Worm (Caenorhabditis elegans): ENCODE results near the gene Y39G8B.9.

Y39G8B.9 gene

DNA sequence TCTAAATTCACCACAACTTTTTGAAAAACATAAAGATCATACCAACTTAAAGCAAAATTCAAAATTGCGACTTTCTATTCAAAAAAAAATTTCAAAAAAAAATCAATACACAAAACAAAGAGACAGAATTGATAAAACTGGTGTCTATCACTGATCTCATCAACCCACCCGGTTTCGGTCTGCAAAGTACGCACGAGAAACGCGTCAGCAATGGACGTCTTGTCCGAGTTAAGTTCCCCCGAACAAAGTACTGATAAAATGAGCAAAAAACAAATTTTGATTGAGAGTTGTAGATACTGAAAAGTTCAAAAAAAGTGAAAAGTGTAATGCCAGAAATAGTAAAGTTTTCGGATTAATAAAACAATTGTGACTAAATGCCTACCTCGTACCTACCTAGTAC is 22.8 kb upstream of the Y39G8B.9 start (continued):
- TF ChIP-seq mdl-1 (tag; optimal IDR thresholded peaks at IDR 0.05) (no peak), nhr-77 (tag; optimal IDR thresholded peaks at IDR 0.05) (no peak), hif-1 (tag; optimal IDR thresholded peaks at IDR 0.05) (no peak), vab-7 (GFP tag; IDR thresholded peaks at IDR 0.05) (no peak), daf-16 (GFP tag; optimal IDR thresholded peaks at IDR 0.05) (no peak), daf-16 (tag; optimal IDR thresholded peaks at IDR 0.05) (peak; percentile 18), Y105C5A.15 (GFP tag; IDR thresholded peaks at IDR 0.05) (no peak), lin-38 (GFP tag; IDR thresholded peaks at IDR 0.05) (0 out of 2 replicates have a peak, but pooled peaks have one; percentile 33), egl-43 (GFP tag; IDR thresholded peaks at IDR 0.05) (no peak), nhr-42 (GFP tag; IDR thresholded peaks at IDR 0.05) (no peak), unc-62 (GFP tag; optimal IDR thresholded peaks at IDR 0.05 in 1 of 2) (no peak), unc-62 (tag; optimal IDR thresholded peaks at IDR 0.05) (no peak), php-3 (GFP tag; IDR thresholded peaks at IDR 0.05) (no peak), arid-1 (GFP tag; conservative IDR thresholded peaks at IDR 0.05) (no peak), lsy-2 (tag; optimal IDR thresholded peaks at IDR 0.05) (peak in 1 of 2 experiments; percentile 19)

DNA sequence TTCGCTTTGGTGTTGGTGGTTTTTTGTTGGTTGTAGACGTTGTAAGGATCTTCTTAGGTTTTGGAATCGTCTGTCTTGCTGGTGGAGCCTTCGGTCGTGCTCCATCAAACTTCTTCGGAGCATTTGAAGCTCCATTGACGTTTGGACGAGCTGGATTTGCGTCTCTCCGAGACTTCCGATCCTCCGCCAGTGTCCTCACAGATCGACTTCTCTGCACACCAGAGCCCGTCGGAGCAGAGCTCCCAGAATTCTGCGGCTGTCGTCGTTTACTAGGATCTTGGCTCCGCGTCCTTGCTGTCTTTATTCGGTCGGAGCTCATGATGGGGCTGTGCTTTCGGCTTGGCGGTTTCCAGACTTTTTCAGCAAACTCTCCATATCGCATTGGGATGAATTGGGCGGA is 19.6 kb upstream of the Y39G8B.9 start:
- TF ChIP-seq saeg-2 (GFP tag; IDR thresholded peaks at IDR 0.05) (no peak), ceh-20 (GFP tag; IDR thresholded peaks at IDR 0.05) (no peak), ceh-82 (tag; optimal IDR thresholded peaks at IDR 0.05) (no peak), pha-4 (GFP tag; IDR thresholded peaks at IDR 0.05) (no peak), pha-4 (tag; optimal IDR thresholded peaks at IDR 0.05) (no peak), attf-4 (tag; optimal IDR thresholded peaks at IDR 0.05) (no peak), unc-39 (tag; optimal IDR thresholded peaks at IDR 0.05) (no peak), nhr-41 (GFP tag; IDR thresholded peaks at IDR 0.05) (no peak), nhr-10 (tag; optimal IDR thresholded peaks at IDR 0.05) (no peak), set-16 (GFP tag; IDR thresholded peaks at IDR 0.05) (peak; percentile 54; the same call in 1 of the 2 replicates)

DNA sequence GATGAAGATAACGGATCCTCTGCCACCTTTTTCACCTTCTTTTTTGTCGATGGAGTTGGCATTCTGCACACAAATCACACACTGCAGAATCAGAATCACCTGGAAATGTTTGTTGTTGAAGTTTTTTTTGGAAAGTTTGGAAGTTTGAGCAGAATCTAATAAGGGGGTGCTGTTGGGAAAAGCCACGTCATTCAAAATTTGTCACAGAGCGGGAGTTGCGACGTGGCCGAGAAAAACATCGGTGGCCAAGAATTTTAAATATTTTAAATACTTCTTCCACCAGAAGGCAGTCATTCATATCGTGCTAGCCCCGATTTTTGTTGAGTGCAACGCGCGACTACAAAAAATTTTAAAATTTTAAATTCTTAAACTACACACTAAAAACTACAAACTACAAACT is 18.8 kb upstream of the Y39G8B.9 start, which contains the start of gene rpi-1:
Gene rpi-1 (minus strand): TSS at position 101 of the 400 bp plus-strand sequence.
- no peak for TF ChIP-seq php-3 (GFP tag; IDR thresholded peaks at IDR 0.05)
- TF ChIP-seq duxl-1 (tag; optimal IDR thresholded peaks at IDR 0.05; ENCODE audit: poor library complexity) = no peak
- no peak for TF ChIP-seq mdt-29 (GFP tag; IDR thresholded peaks at IDR 0.05)
- no peak for TF ChIP-seq ama-1 (optimal IDR thresholded peaks at IDR 0.05)
- TF ChIP-seq T26A8.4 (GFP tag; IDR thresholded peaks at IDR 0.05) = no peak
- no peak for TF ChIP-seq ztf-11 (tag; optimal IDR thresholded peaks at IDR 0.05)
- TF ChIP-seq sdz-12 (GFP tag; optimal IDR thresholded peaks at IDR 0.05) = no peak
- TF ChIP-seq daf-19 (GFP tag; conservative IDR thresholded peaks at IDR 0.05) = no peak
- TF ChIP-seq Y75B8A.6 (GFP tag; IDR thresholded peaks at IDR 0.05) = no peak
- no peak for TF ChIP-seq ceh-62 (tag; optimal IDR thresholded peaks at IDR 0.05)
- TF ChIP-seq ZK337.2 (GFP tag; IDR thresholded peaks at IDR 0.05) = no peak
- no peak for TF ChIP-seq snpc-1.2 (GFP tag; IDR thresholded peaks at IDR 0.05)
- TF ChIP-seq tag-97 (GFP tag; IDR thresholded peaks at IDR 0.05) = no peak
- TF ChIP-seq D1046.2 (GFP tag; IDR thresholded peaks at IDR 0.05) = no peak
- TF ChIP-seq daf-12 (tag; optimal IDR thresholded peaks at IDR 0.05) = no peak
- no peak for TF ChIP-seq R02D3.7 (tag; optimal IDR thresholded peaks at IDR 0.05)
- no peak for TF ChIP-seq ctbp-1 (GFP tag; IDR thresholded peaks at IDR 0.05)
- no peak for TF ChIP-seq daf-8 (GFP tag; IDR thresholded peaks at IDR 0.05)
- no peak for TF ChIP-seq nhr-6 (tag; optimal IDR thresholded peaks at IDR 0.05)
